Fruit fly (Drosophila melanogaster) whole organism, prepupa: Measurements from ENCODE around the gene CG43292.

Source experiments
- Blimp-1 ChIP-seq: fragments of 200-800 bp; sonication (Bioruptor generic); optimal IDR thresholded peaks from 3 replicates; lab custom pipeline; 2017; ENCODE audit warnings: missing biosample characterization, missing genetic modification characterization, mild to moderate bottlenecking, moderate library complexity, missing genetic modification reagents
- CG10631 ChIP-seq: fragments of 200-800 bp; sonication (Bioruptor generic); optimal IDR thresholded peaks from 2 replicates; lab custom pipeline; 2016; ENCODE audit warnings: missing biosample characterization, missing genetic modification characterization
- CG10669 ChIP-seq: fragments of 200-800 bp; sonication (Bioruptor generic); optimal IDR thresholded peaks from 3 replicates; lab custom pipeline; 2018; ENCODE audit warnings: missing biosample characterization, mild to moderate bottlenecking, missing genetic modification characterization, moderate library complexity
- CG11762 ChIP-seq: fragments of 200-800 bp; sonication (Bioruptor generic); optimal IDR thresholded peaks from 3 replicates; lab custom pipeline; 2016; ENCODE audit warnings: missing biosample characterization, missing genetic modification characterization; ENCODE audit not compliant: insufficient read depth
- CG11902 ChIP-seq: fragments of 200-800 bp; sonication (Bioruptor generic); optimal IDR thresholded peaks from 3 replicates; lab custom pipeline; 2016; ENCODE audit warnings: missing biosample characterization, missing genetic modification characterization
- CG15336 ChIP-seq: fragments of 200-800 bp; sonication (Bioruptor generic); IDR thresholded peaks from 2 replicates; pipeline ENCODE4 v1.3.6; 2022; ENCODE audit warnings: missing biosample characterization, missing genetic modification characterization
- CG16779 ChIP-seq: fragments of 200-800 bp; sonication (Bioruptor generic); optimal IDR thresholded peaks from 3 replicates; lab custom pipeline; 2017; ENCODE audit warnings: missing biosample characterization, mild to moderate bottlenecking, missing genetic modification characterization
- CG32006 ChIP-seq: fragments of 200-800 bp; sonication (Bioruptor generic); optimal IDR thresholded peaks from 3 replicates; lab custom pipeline; 2017; ENCODE audit warnings: missing biosample characterization, mild to moderate bottlenecking, missing genetic modification characterization
- CG34406 ChIP-seq: fragments of 200-800 bp; sonication (Bioruptor generic); optimal IDR thresholded peaks from 3 replicates; lab custom pipeline; 2016; ENCODE audit warnings: missing biosample characterization, missing genetic modification characterization
- CG3919 ChIP-seq: fragments of 200-800 bp; sonication (Bioruptor generic); optimal IDR thresholded peaks from 3 replicates; lab custom pipeline; 2016; ENCODE audit warnings: missing biosample characterization, missing genetic modification characterization
- CG6163 ChIP-seq: fragments of 200-800 bp; sonication (Bioruptor generic); IDR thresholded peaks from 3 replicates; pipeline ENCODE4 v1.3.6; 2022; ENCODE audit warnings: missing biosample characterization, missing genetic modification characterization
- CG6276 ChIP-seq: fragments of 200-800 bp; sonication (Bioruptor generic); optimal IDR thresholded peaks from 2 replicates; lab custom pipeline; 2017; ENCODE audit warnings: missing biosample characterization, mild to moderate bottlenecking, missing genetic modification characterization
- CG6792 ChIP-seq: fragments of 200-800 bp; sonication (Bioruptor generic); optimal IDR thresholded peaks from 3 replicates; lab custom pipeline; 2016; ENCODE audit warnings: missing biosample characterization, missing genetic modification characterization
- CG6808 ChIP-seq: fragments of 200-800 bp; sonication (Bioruptor generic); optimal IDR thresholded peaks from 3 replicates; lab custom pipeline; 2017; ENCODE audit warnings: missing biosample characterization, missing genetic modification characterization, mild to moderate bottlenecking, moderate library complexity, missing genetic modification reagents
- CG7368 ChIP-seq: fragments of 200-800 bp; sonication (Bioruptor generic); optimal IDR thresholded peaks from 3 replicates; lab custom pipeline; 2016; ENCODE audit warnings: missing biosample characterization, missing genetic modification characterization
- CG8319 ChIP-seq: fragments of 200-800 bp; sonication (Bioruptor generic); optimal IDR thresholded peaks from 3 replicates; lab custom pipeline; 2016; ENCODE audit warnings: missing biosample characterization, missing genetic modification characterization
- CG8632 ChIP-seq: fragments of 200-800 bp; sonication (Bioruptor generic); optimal IDR thresholded peaks from 3 replicates; lab custom pipeline; 2016; ENCODE audit warnings: missing biosample characterization, missing genetic modification characterization
- CG9139 ChIP-seq: fragments of 200-800 bp; sonication (Bioruptor generic); optimal IDR thresholded peaks from 3 replicates; lab custom pipeline; 2017; ENCODE audit warnings: missing biosample characterization, mild to moderate bottlenecking, missing genetic modification characterization
- Eip75B ChIP-seq: fragments of 200-800 bp; sonication (Bioruptor generic); optimal IDR thresholded peaks from 3 replicates; lab custom pipeline; 2016; ENCODE audit warnings: missing biosample characterization, missing genetic modification characterization
- Eip78C ChIP-seq: fragments of 200-800 bp; sonication (Bioruptor generic); peaks from one replicate; lab custom pipeline; 2016; ENCODE audit warnings: missing biosample characterization, missing genetic modification characterization
- Eip93F ChIP-seq: fragments of 200-800 bp; sonication (Bioruptor generic); optimal IDR thresholded peaks from 2 replicates; lab custom pipeline; 2016; ENCODE audit warnings: missing biosample characterization, mild to moderate bottlenecking, missing genetic modification characterization
- Ets96B ChIP-seq: fragments of 200-800 bp; optimal IDR thresholded peaks from 2 replicates; lab custom pipeline; 2019; ENCODE audit warnings: missing biosample characterization, mild to moderate bottlenecking, missing genetic modification characterization, moderate library complexity
- Gug ChIP-seq: fragments of 200-800 bp; sonication (Bioruptor generic); IDR thresholded peaks from 2 replicates; pipeline ENCODE4 v1.3.6; 2022; ENCODE audit warnings: missing biosample characterization, missing genetic modification characterization
- Hr38 ChIP-seq: sonication (Bioruptor generic); optimal IDR thresholded peaks from 2 replicates; lab custom pipeline; 2016; ENCODE audit warnings: missing biosample characterization, missing genetic modification characterization
- Hr39 ChIP-seq: fragments of 200-800 bp; sonication (Bioruptor generic); optimal IDR thresholded peaks from 2 replicates; lab custom pipeline; 2016; ENCODE audit warnings: missing biosample characterization, missing genetic modification characterization
- Hr4 ChIP-seq: fragments of 200-800 bp; sonication (Bioruptor generic); optimal IDR thresholded peaks from 3 replicates; lab custom pipeline; 2016; ENCODE audit warnings: missing biosample characterization, missing genetic modification characterization
- Met ChIP-seq: fragments of 200-800 bp; sonication (Bioruptor generic); optimal IDR thresholded peaks from 3 replicates; lab custom pipeline; 2016; ENCODE audit warnings: missing biosample characterization, missing genetic modification characterization
- OdsH ChIP-seq: fragments of 200-800 bp; sonication (Bioruptor generic); optimal IDR thresholded peaks from 3 replicates; lab custom pipeline; 2016; ENCODE audit warnings: missing biosample characterization, missing genetic modification characterization
- Smox ChIP-seq: fragments of 200-800 bp; sonication (Bioruptor generic); optimal IDR thresholded peaks from 3 replicates; lab custom pipeline; 2016; ENCODE audit warnings: missing biosample characterization, missing genetic modification characterization
- Sox102F ChIP-seq: fragments of 200-800 bp; sonication (Bioruptor generic); optimal IDR thresholded peaks from 2 replicates; lab custom pipeline; 2016; ENCODE audit warnings: missing biosample characterization, mild to moderate bottlenecking, missing genetic modification characterization
- Sox15 ChIP-seq: fragments of 200-800 bp; sonication (Bioruptor generic); optimal IDR thresholded peaks from 3 replicates; lab custom pipeline; 2016; ENCODE audit warnings: missing biosample characterization, missing genetic modification characterization
- achi ChIP-seq: fragments of 200-800 bp; sonication (Bioruptor generic); optimal IDR thresholded peaks from 3 replicates; lab custom pipeline; 2016; ENCODE audit warnings: missing biosample characterization, missing genetic modification characterization
- cyc ChIP-seq: fragments of 200-800 bp; sonication (Bioruptor generic); optimal IDR thresholded peaks from 3 replicates; lab custom pipeline; 2016; ENCODE audit warnings: missing biosample characterization, missing genetic modification characterization
- eg ChIP-seq: fragments of 200-800 bp; sonication (Bioruptor generic); IDR thresholded peaks from 3 replicates; pipeline ENCODE4 v1.3.6; 2022; ENCODE audit warnings: missing biosample characterization, missing genetic modification characterization
- esn ChIP-seq: fragments of 200-800 bp; sonication (Bioruptor generic); optimal IDR thresholded peaks from 2 replicates; lab custom pipeline; 2016; ENCODE audit warnings: missing biosample characterization, mild to moderate bottlenecking, missing genetic modification characterization, moderate library complexity
- fd59A ChIP-seq: fragments of 200-800 bp; sonication (Bioruptor generic); optimal IDR thresholded peaks from 2 replicates; lab custom pipeline; 2017; ENCODE audit warnings: missing biosample characterization, mild to moderate bottlenecking, missing genetic modification characterization, missing genetic modification reagents
- fd85E ChIP-seq: fragments of 200-800 bp; sonication (Bioruptor generic); optimal IDR thresholded peaks from 3 replicates; lab custom pipeline; 2016; ENCODE audit warnings: missing biosample characterization, missing genetic modification characterization
- fkh ChIP-seq: fragments of 200-800 bp; sonication (Bioruptor generic); optimal IDR thresholded peaks from 3 replicates; lab custom pipeline; 2017; ENCODE audit warnings: missing biosample characterization, mild to moderate bottlenecking, missing genetic modification characterization, moderate library complexity
- lz ChIP-seq: fragments of 200-800 bp; sonication (Bioruptor generic); optimal IDR thresholded peaks from 3 replicates; lab custom pipeline; 2016; ENCODE audit warnings: missing biosample characterization, missing genetic modification characterization
- pdm3 ChIP-seq: fragments of 200-800 bp; sonication (Bioruptor generic); optimal IDR thresholded peaks from 3 replicates; lab custom pipeline; 2016; ENCODE audit warnings: missing biosample characterization, missing genetic modification characterization
- spab ChIP-seq: fragments of 200-800 bp; sonication (Bioruptor generic); optimal IDR thresholded peaks from 2 replicates; lab custom pipeline; 2017; ENCODE audit warnings: missing biosample characterization, mild to moderate bottlenecking, missing genetic modification characterization, missing genetic modification reagents
- ss ChIP-seq, 2 experiments: fragments of 200-800 bp; sonication (Bioruptor generic); optimal IDR thresholded peaks; 2 replicates in 1 of 2; 3 replicates in 1 of 2; lab custom pipeline; 2017 to 2018; ENCODE audit warnings: mild to moderate bottlenecking in 2 of 2, missing biosample characterization in 2 of 2, missing genetic modification characterization in 2 of 2, moderate library complexity in 1 of 2
- svp ChIP-seq: fragments of 200-800 bp; sonication (Bioruptor generic); peaks from one replicate; lab custom pipeline; 2016; ENCODE audit warnings: missing biosample characterization, missing genetic modification characterization
- vri ChIP-seq: fragments of 200-800 bp; sonication (Bioruptor generic); optimal IDR thresholded peaks from 3 replicates; lab custom pipeline; 2016; ENCODE audit warnings: missing biosample characterization, mild to moderate bottlenecking, missing genetic modification characterization

The CG43292 gene

DNA sequence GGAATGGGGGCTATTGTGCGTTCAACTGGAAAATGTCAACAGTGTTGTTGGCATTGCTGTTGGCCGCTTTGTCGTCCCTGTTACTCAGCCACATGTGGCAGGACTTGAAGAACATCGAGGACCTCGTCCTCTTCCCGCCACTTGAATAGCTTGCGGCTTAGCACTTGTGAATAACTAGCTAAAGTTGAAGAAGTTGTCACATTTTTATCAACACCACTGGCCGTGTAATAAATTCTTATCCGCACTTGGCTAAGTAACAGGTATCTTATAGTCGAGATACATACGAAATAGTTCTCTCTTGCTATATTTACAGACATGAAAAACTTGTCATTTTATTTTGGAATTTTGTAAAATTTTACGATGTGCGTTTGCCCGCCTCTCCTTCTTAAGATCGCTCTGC lies at the start of gene CG43292:
Gene CG43292 (plus strand): TSS at position 301 of the 400 bp plus-strand sequence.
- TF ChIP-seq achi (GFP tag; lab: Kevin White, UChicago): no peak
- TF ChIP-seq CG8319 (GFP tag; lab: Kevin White, UChicago): no peak
- TF ChIP-seq svp: no peak
- TF ChIP-seq eg (GFP tag; lab: Robert Waterston, UW): no peak
- no peak for TF ChIP-seq CG15336 (GFP tag; lab: Robert Waterston, UW)
- TF ChIP-seq CG6163 (GFP tag; lab: Robert Waterston, UW): no peak
- no peak for TF ChIP-seq fkh (GFP tag; lab: Kevin White, UChicago)
- no peak for TF ChIP-seq esn (GFP tag; lab: Kevin White, UChicago)
- no peak for TF ChIP-seq Eip93F (GFP tag; lab: Kevin White, UChicago)
- no peak for TF ChIP-seq Blimp-1 (GFP tag; lab: Kevin White, UChicago)
- no peak for TF ChIP-seq Eip75B (GFP tag; lab: Kevin White, UChicago)
- no peak for TF ChIP-seq Hr38
- no peak for TF ChIP-seq CG7368 (GFP tag; lab: Kevin White, UChicago)
- TF ChIP-seq CG32006: no peak
- no peak for TF ChIP-seq CG16779 (tag; lab: Kevin White, UChicago)
- no peak for TF ChIP-seq CG10669 (GFP tag; lab: Kevin White, UChicago)
- no peak for TF ChIP-seq CG11762 (GFP tag; lab: Kevin White, UChicago)

dm6 chr3L:7432265-7432664 lies 43.1 kb upstream of the CG43292 start:
- peak; percentile 19 for TF ChIP-seq svp
- TF ChIP-seq CG34406 (GFP tag; lab: Kevin White, UChicago): no peak

dm6 chr3L:7432811-7433324 lies 42.5 kb upstream of the CG43292 start:
- TF ChIP-seq fd59A (GFP tag; lab: Kevin White, UChicago): no peak
- TF ChIP-seq Eip78C (GFP tag; lab: Kevin White, UChicago): peak; percentile 70
- peak; percentile 2 for TF ChIP-seq vri (GFP tag; lab: Kevin White, UChicago)

- TF ChIP-seq achi (GFP tag; lab: Kevin White, UChicago) (no peak), spab (GFP tag; lab: Kevin White, UChicago) (peak; percentile 22), CG7368 (GFP tag; lab: Kevin White, UChicago) (no peak), Hr39 (GFP tag; lab: Kevin White, UChicago) (no peak), CG6276 (GFP tag; lab: Kevin White, UChicago) (peak; percentile 2), CG11902 (no peak), CG3919 (GFP tag; lab: Kevin White, UChicago) (no peak), CG6163 (GFP tag; lab: Robert Waterston, UW) (peak; percentile 78), ss (GFP tag; optimal IDR thresholded peaks at IDR 0.05; lab: Kevin White, UChicago) (peak; percentile 28 to 53), Eip75B (GFP tag; lab: Kevin White, UChicago) (no peak), lz (GFP tag; lab: Kevin White, UChicago) (no peak), Sox102F (GFP tag; lab: Kevin White, UChicago) (no peak), pdm3 (no peak), CG8632 (no peak), Hr4 (GFP tag; lab: Kevin White, UChicago) (no peak), CG6808 (peak; percentile 63), Ets96B (tag; lab: Kevin White, UChicago) (peak; percentile 47), cyc (GFP tag; lab: Kevin White, UChicago) (no peak), Met (GFP tag; lab: Kevin White, UChicago) (no peak), CG8319 (GFP tag; lab: Kevin White, UChicago) (no peak), fkh (GFP tag; lab: Kevin White, UChicago) (peak; percentile 14), CG9139 (GFP tag; lab: Kevin White, UChicago) (peak; percentile 42), fd59A (GFP tag; lab: Kevin White, UChicago) (peak; percentile 27), CG6792 (no peak), CG32006 (peak; percentile 53), OdsH (peak; percentile 36), Sox15 (no peak), CG16779 (tag; lab: Kevin White, UChicago) (peak; percentile 8), CG15336 (GFP tag; lab: Robert Waterston, UW) (no peak; the same call in none of the 2 replicates), fd85E (no peak), Smox (GFP tag; lab: Kevin White, UChicago) (no peak), Gug (GFP tag; lab: Robert Waterston, UW) (peak; percentile 68), CG10631 (GFP tag; lab: Kevin White, UChicago) (peak; percentile 20)
Measured at dm6 chr3L:7433325-7433827, 42.0 kb upstream of the CG43292 start.
